Worm (Caenorhabditis elegans): ENCODE data around the gene ugt-29.

The ugt-29 gene

ce11 chrV:695914-696313 lies 3.5 kb downstream of the ugt-29 start, which contains the start of gene srj-52:
TSS of gene srj-52 (minus strand) at chrV:696014.
- TF ChIP-seq rnt-1 (tag; optimal IDR thresholded peaks at IDR 0.05) (no peak), ets-5 (GFP tag; IDR thresholded peaks at IDR 0.05) (no peak), nhr-11 (tag; optimal IDR thresholded peaks at IDR 0.05) (no peak), aly-2 (tag; optimal IDR thresholded peaks at IDR 0.05) (no peak), ceh-8 (GFP tag; optimal IDR thresholded peaks at IDR 0.05) (no peak)

DNA sequence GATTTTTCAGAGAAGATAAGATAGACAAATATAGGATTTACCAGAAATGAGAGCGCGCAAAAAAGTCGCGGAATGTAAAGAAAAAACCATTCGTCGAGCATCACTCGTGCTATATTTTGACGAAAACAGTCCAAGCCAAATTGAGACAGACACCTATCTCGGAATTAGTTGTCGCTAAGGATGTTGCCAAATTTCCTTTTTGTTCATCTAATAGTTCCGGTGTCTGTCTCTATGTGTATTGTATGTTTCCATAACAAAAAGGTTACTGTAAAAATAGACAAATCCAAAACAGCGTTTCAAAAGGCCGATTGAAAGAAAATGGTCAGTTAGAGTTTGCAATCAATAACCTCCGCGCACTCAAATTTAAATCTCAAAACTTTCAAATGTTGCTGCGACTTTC lies 4.8 kb downstream of the ugt-29 start, which contains the start of gene srj-53:
srj-53 (minus strand) TSS at position 101 of the 400 bp plus-strand sequence.
- TF ChIP-seq zip-4 (GFP tag; optimal IDR thresholded peaks at IDR 0.05) (no peak), unc-30 (tag; optimal IDR thresholded peaks at IDR 0.05) (no peak), fkh-4 (tag; optimal IDR thresholded peaks at IDR 0.05; ENCODE audit: borderline replicate concordance) (no peak), nhr-76 (tag; optimal IDR thresholded peaks at IDR 0.05) (no peak), nhr-28 (tag; optimal IDR thresholded peaks at IDR 0.05) (no peak), lin-35 (GFP tag; optimal IDR thresholded peaks at IDR 0.05) (no peak), pax-3 (tag; optimal IDR thresholded peaks at IDR 0.05) (no peak), F16B12.6 (tag; optimal IDR thresholded peaks at IDR 0.05) (no peak), swsn-7 (tag; optimal IDR thresholded peaks at IDR 0.05) (no peak), blmp-1 (tag; optimal IDR thresholded peaks at IDR 0.05) (no peak), snpc-4 (tag; optimal IDR thresholded peaks at IDR 0.05) (no peak), grh-1 (GFP tag; IDR thresholded peaks at IDR 0.05) (no peak), elt-2 (tag; optimal IDR thresholded peaks at IDR 0.05) (no peak), nhr-20 (tag; optimal IDR thresholded peaks at IDR 0.05) (no peak), C04F5.9 (tag; optimal IDR thresholded peaks at IDR 0.05) (no peak), ceh-90 (tag; optimal IDR thresholded peaks at IDR 0.05) (no peak), skn-1 (tag; optimal IDR thresholded peaks at IDR 0.05) (no peak)

ce11 chrV:692720-693422 lies 6.5 kb downstream of the ugt-29 start, which contains the start of gene srx-4:
TSS of gene srx-4 (minus strand) at chrV:692770.
- no peak for TF ChIP-seq nhr-237 (tag; optimal IDR thresholded peaks at IDR 0.05)
- TF ChIP-seq lsy-2 (tag; optimal IDR thresholded peaks at IDR 0.05), result no peak
- no peak for TF ChIP-seq nhr-76 (tag; optimal IDR thresholded peaks at IDR 0.05)

DNA sequence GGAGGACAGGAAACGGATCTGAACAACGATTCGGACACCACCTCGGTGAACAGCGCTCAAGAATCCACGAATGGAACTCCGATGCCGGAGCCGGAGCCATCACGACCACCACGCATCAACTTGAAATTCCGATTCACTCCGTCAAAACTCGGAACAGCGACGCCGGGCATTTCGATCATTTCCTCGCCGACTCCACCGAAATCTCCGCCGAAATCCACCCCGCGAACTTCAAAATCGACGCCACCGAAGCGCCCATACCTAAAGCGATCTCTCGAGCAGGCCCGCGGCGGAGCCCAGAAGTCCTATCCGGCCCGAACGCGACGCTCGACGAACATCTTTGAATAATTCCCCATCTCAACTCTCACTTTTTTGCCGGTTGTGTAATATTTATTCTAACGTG lies 9.9 kb downstream of the ugt-29 start:
- TF ChIP-seq blmp-1 (tag; optimal IDR thresholded peaks at IDR 0.05) (no peak), sptf-1 (tag; optimal IDR thresholded peaks at IDR 0.05) (no peak), tbx-2 (tag; optimal IDR thresholded peaks at IDR 0.05) (no peak), irx-1 (tag; optimal IDR thresholded peaks at IDR 0.05) (no peak), fos-1 (tag; optimal IDR thresholded peaks at IDR 0.05) (no peak)

ce11 chrV:687384-687783 lies 12.0 kb downstream of the ugt-29 start, which contains the start of gene H25P19.1:
TSS of gene H25P19.1 (plus strand) at chrV:687684.
- TF ChIP-seq aha-1 (tag; optimal IDR thresholded peaks at IDR 0.05) (no peak), blmp-1 (tag; optimal IDR thresholded peaks at IDR 0.05) (peak; percentile 66)

DNA sequence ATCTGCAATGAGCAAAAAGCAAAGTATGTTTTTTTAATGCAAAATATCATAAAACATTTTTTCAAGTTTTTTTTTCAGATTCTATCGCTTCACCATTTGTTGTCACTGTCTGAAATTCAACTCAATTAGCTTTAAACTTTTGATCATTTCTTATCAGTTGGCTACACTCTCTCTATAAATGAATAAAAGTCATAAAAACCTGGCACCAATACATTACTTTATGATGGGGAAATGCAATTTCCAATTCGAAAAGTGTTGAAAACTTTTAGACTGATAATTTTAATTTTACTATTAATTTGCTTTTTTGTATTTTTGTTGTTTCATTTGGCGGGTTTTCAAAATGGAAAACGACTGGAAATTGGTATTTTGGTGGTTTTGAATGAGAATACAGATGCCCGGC lies 15.5 kb downstream of the ugt-29 start, which contains the start of gene F31F4.1:
F31F4.1 (plus strand) TSS at position 203 of the 400 bp plus-strand sequence.
- TF ChIP-seq aly-2 (tag; optimal IDR thresholded peaks at IDR 0.05), result no peak
- no peak for TF ChIP-seq F16B12.6 (tag; optimal IDR thresholded peaks at IDR 0.05)
- no peak for TF ChIP-seq nhr-20 (tag; optimal IDR thresholded peaks at IDR 0.05)
- peak; percentile 33 for TF ChIP-seq elt-2 (tag; optimal IDR thresholded peaks at IDR 0.05)
- TF ChIP-seq nhr-11 (tag; optimal IDR thresholded peaks at IDR 0.05), result no peak
- TF ChIP-seq efl-1 (optimal IDR thresholded peaks at IDR 0.05), result no peak
- peak in 1 of 2 experiments; percentile 15 for TF ChIP-seq efl-1 (GFP tag; optimal IDR thresholded peaks at IDR 0.05 in 1 of 2)
- no peak for TF ChIP-seq efl-3 (GFP tag; optimal IDR thresholded peaks at IDR 0.05)

Data from whole organism, L1 larva.